Fruit fly (Drosophila melanogaster) whole organism, adult: ENCODE results near the gene Ppt2.

Source experiments
- CG12768 ChIP-seq: fragments of 200-800 bp; sonication (Bioruptor generic); optimal IDR thresholded peaks from 2 replicates; lab custom pipeline; 2017; ENCODE audit warnings: missing biosample characterization, missing genetic modification characterization, mild to moderate bottlenecking, moderate library complexity, missing genetic modification reagents
- CG1620 ChIP-seq: fragments of 200-800 bp; sonication (Bioruptor generic); optimal IDR thresholded peaks from 2 replicates; lab custom pipeline; 2016; ENCODE audit warnings: missing biosample characterization, missing genetic modification characterization
- CG33017 ChIP-seq: fragments of 200-800 bp; sonication (Bioruptor generic); optimal IDR thresholded peaks from 2 replicates; lab custom pipeline; 2018; ENCODE audit warnings: missing biosample characterization, mild to moderate bottlenecking, missing genetic modification characterization, moderate library complexity
- CG5204 ChIP-seq: fragments of 200-800 bp; sonication (Bioruptor generic); optimal IDR thresholded peaks from 2 replicates; lab custom pipeline; 2016; ENCODE audit warnings: missing biosample characterization, missing genetic modification characterization
- CG7101 ChIP-seq: fragments of 200-800 bp; sonication (Bioruptor generic); optimal IDR thresholded peaks from 2 replicates; lab custom pipeline; 2018; ENCODE audit warnings: missing biosample characterization, mild to moderate bottlenecking, missing genetic modification characterization, moderate library complexity
- Clk ChIP-seq: fragments of 200-800 bp; sonication (Bioruptor generic); optimal IDR thresholded peaks from 2 replicates; lab custom pipeline; 2017; ENCODE audit warnings: missing biosample characterization, missing genetic modification characterization
- Hr96 ChIP-seq: fragments of 200-800 bp; sonication (Bioruptor generic); optimal IDR thresholded peaks from 2 replicates; lab custom pipeline; 2016; ENCODE audit warnings: missing biosample characterization, missing genetic modification characterization
- Mnt ChIP-seq: fragments of 200-800 bp; sonication (Bioruptor generic); optimal IDR thresholded peaks from 2 replicates; lab custom pipeline; 2016; ENCODE audit warnings: missing biosample characterization, mild to moderate bottlenecking, missing genetic modification characterization
- pad ChIP-seq: fragments of 200-800 bp; sonication (Bioruptor generic); optimal IDR thresholded peaks from 3 replicates; lab custom pipeline; 2017; ENCODE audit warnings: missing biosample characterization, missing genetic modification characterization, mild to moderate bottlenecking, moderate library complexity, missing genetic modification reagents
- toe ChIP-seq: fragments of 200-800 bp; sonication (Bioruptor generic); optimal IDR thresholded peaks from 2 replicates; lab custom pipeline; 2016; ENCODE audit warnings: missing biosample characterization, missing genetic modification characterization

DNA sequence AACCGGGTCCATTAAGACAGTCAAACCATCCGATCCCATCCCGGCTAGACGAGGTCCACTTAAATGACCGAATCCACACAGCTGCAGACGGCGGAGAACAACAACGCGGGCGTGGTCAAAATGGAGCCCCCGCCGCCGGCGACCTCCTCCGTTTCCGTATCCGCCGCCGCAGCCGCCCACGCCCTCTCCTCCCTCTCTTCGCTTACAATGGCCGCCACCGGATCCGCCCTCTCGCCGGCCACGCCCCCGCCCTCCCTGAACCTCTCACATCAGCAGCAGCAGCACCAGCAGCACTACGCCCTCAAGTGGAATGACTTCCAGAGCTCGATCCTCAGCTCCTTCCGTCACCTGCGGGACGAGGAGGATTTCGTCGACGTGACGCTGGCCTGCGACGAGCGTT lies 44.6 kb upstream of the Ppt2 start:
- TF ChIP-seq CG5204 (no peak), CG12768 (GFP tag; lab: Kevin White, UChicago) (no peak), Mnt (GFP tag; lab: Kevin White, UChicago) (no peak), CG1620 (GFP tag; lab: Kevin White, UChicago) (no peak), Clk (GFP tag; lab: Kevin White, UChicago) (no peak), CG33017 (tag; lab: Kevin White, UChicago) (no peak), toe (GFP tag; lab: Kevin White, UChicago) (no peak), Hr96 (GFP tag; lab: Kevin White, UChicago) (no peak), CG7101 (tag; lab: Kevin White, UChicago) (no peak), pad (GFP tag; lab: Kevin White, UChicago) (no peak)
